Worm (Caenorhabditis elegans) whole organism, mixed stage, embryonic: ENCODE data around the gene Y47G7B.2.

Source experiments
- elt-1 ChIP-seq: sonication (generic microtip); optimal IDR thresholded peaks from 2 replicates; lab custom pipeline; 2017; ENCODE audit warnings: missing genetic modification characterization, mild to moderate bottlenecking, missing compliant biosample characterization, antibody characterized with exemption, moderate library complexity, borderline replicate concordance; ENCODE audit not compliant: insufficient read depth
- nhr-12 ChIP-seq: fragments of 150-350 bp; optimal IDR thresholded peaks from 2 replicates; lab custom pipeline; 2014; ENCODE audit warnings: missing biosample characterization, missing genetic modification characterization

ce11 chrII:2656606-2657005, 51.2 kb downstream of the Y47G7B.2 start, which contains the start of gene sri-47:
- TF ChIP-seq elt-1 (tag; lab: Kevin White, UChicago) (no peak), nhr-12 (no peak)
